Comparison of ENCODE assay signal across 5 worm cellular contexts in genomic region chrIV:999675-1000074, ce11.
TF ChIP-seq lines count a peak whose summit lies in the region.

No protein-coding gene starts in this region.

TF ChIP-seq in whole organism, L3 larva, 47 proteins besides CTCF, POLR2A, EP300 and RAD21:
- TF ChIP-seq ceh-28 (tag; optimal IDR thresholded peaks at IDR 0.05; lab: Kevin White, UChicago), result peak; percentile 99
- TF ChIP-seq zag-1 (tag; optimal IDR thresholded peaks at IDR 0.05; lab: Kevin White, UChicago), result no peak
- TF ChIP-seq elt-3 (tag; optimal IDR thresholded peaks at IDR 0.05; lab: Kevin White, UChicago), result no peak
- TF ChIP-seq pha-4 (tag; optimal IDR thresholded peaks at IDR 0.05; lab: Kevin White, UChicago), result no peak

TF ChIP-seq in whole organism, L4 larva, 104 proteins besides CTCF, POLR2A, EP300 and RAD21:
- peak; percentile 99 for TF ChIP-seq ceh-28 (tag; optimal IDR thresholded peaks at IDR 0.05; lab: Kevin White, UChicago)
- TF ChIP-seq tag-97 (GFP tag; IDR thresholded peaks at IDR 0.05; lab: Robert Waterston, UW), result no peak
TF ChIP-seq in whole organism, L4 larva: peak in this region for 1.

TF ChIP-seq in whole organism, late embryonic, 69 proteins besides CTCF, POLR2A, EP300 and RAD21:
- no peak for TF ChIP-seq odd-2 (tag; optimal IDR thresholded peaks at IDR 0.05; lab: Kevin White, UChicago)
- TF ChIP-seq nhr-11 (tag; optimal IDR thresholded peaks at IDR 0.05; lab: Kevin White, UChicago), result no peak
- peak; percentile 91 for TF ChIP-seq ceh-48 (tag; optimal IDR thresholded peaks at IDR 0.05; lab: Kevin White, UChicago)

TF ChIP-seq in whole organism, midembryonic, 9 proteins besides CTCF, POLR2A, EP300 and RAD21:
- TF ChIP-seq cog-1 (tag; optimal IDR thresholded peaks at IDR 0.05; lab: Kevin White, UChicago) (no peak), ztf-29 (GFP tag; IDR thresholded peaks at IDR 0.05; lab: Robert Waterston, UW) (no peak), T22C8.4 (GFP tag; IDR thresholded peaks at IDR 0.05; lab: Robert Waterston, UW) (peak; percentile 98)

TF ChIP-seq in whole organism, mixed stage, embryonic, 35 proteins besides CTCF, POLR2A, EP300 and RAD21:
- TF ChIP-seq ceh-39 (tag; optimal IDR thresholded peaks at IDR 0.05; lab: Kevin White, UChicago), result peak; percentile 13
- TF ChIP-seq tbx-8 (GFP tag; optimal IDR thresholded peaks at IDR 0.05; lab: Kevin White, UChicago), result no peak
